In the genomic region with DNA sequence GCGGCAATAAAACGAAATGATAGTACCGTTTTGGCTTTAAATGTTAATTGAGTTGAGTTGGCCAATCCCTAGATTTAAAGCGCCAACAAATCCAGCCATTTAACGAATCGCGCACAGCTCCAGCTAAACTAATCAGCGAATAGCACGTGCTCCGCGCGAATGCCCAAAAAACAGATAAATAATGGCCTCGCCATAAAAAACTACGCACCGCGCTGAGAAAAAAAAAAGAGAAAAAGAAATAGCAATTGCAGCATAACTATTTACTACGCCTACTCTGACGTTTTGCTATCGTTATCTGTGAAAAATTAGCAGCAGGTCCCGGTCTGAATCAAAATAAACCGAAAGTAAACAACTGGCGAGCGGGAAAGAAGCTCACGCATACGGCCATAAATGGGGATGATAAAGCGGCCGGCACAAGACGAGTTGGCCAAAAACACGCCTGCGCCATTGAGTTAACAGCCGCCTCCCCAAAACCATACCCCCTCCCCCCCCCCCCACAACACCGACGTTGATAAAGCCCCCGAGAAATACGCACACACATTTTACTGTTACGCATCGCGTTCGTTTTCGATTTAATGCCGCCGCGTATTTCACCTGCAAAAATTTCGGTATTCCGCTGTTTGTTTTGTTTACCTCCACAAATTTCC, we compare ENCODE assay signal across 3 fruit fly cellular contexts.
TF ChIP-seq lines count a peak whose summit lies in the region.

No protein-coding gene starts in this region.

- no peak for TF ChIP-seq CTCF in whole organism, embryonic (GFP tag; optimal IDR thresholded peaks at IDR 0.05; lab: Kevin White, UChicago)

TF ChIP-seq in whole organism, embryonic, 481 proteins besides CTCF, POLR2A, EP300 and RAD21 (continues in another document):
- peak; percentile 29 for TF ChIP-seq Hey (tag; optimal IDR thresholded peaks at IDR 0.05; lab: Kevin White, UChicago)
- TF ChIP-seq CG17568 (GFP tag; optimal IDR thresholded peaks at IDR 0.05; lab: Kevin White, UChicago): no peak
- TF ChIP-seq CG34376 (GFP tag; optimal IDR thresholded peaks at IDR 0.05; lab: Kevin White, UChicago): peak; percentile 81
- TF ChIP-seq rib (GFP tag; IDR thresholded peaks at IDR 0.05; lab: Robert Waterston, UW): peak; percentile 63; the same call in 1 of the 2 replicates
- TF ChIP-seq otp (GFP tag; IDR thresholded peaks at IDR 0.05; lab: Robert Waterston, UW): no peak
- peak; percentile 79 for TF ChIP-seq CG13624 (GFP tag; optimal IDR thresholded peaks at IDR 0.05; lab: Kevin White, UChicago)
- TF ChIP-seq CG15269 (tag; optimal IDR thresholded peaks at IDR 0.05; lab: Kevin White, UChicago): peak; percentile 17
- no peak for TF ChIP-seq oc (tag; optimal IDR thresholded peaks at IDR 0.05; lab: Kevin White, UChicago)
- no peak for TF ChIP-seq Hr51 (GFP tag; optimal IDR thresholded peaks at IDR 0.05; lab: Kevin White, UChicago)
- TF ChIP-seq ci (GFP tag; IDR thresholded peaks at IDR 0.05; lab: Robert Waterston, UW): 0 out of 3 replicates have a peak, but pooled peaks have one; percentile 16
- TF ChIP-seq GATAe (GFP tag; conservative IDR thresholded peaks at IDR 0.05; lab: Robert Waterston, UW): peak; percentile 58
- 0 out of 2 replicates have a peak, but pooled peaks have one; percentile 25 for TF ChIP-seq CG32532 (GFP tag; IDR thresholded peaks at IDR 0.05; lab: Robert Waterston, UW)
- 0 out of 3 replicates have a peak, but pooled peaks have one; percentile 25 for TF ChIP-seq sr (GFP tag; IDR thresholded peaks at IDR 0.05; lab: Robert Waterston, UW)
- TF ChIP-seq NFAT (GFP tag; IDR thresholded peaks at IDR 0.05; lab: Robert Waterston, UW): 0 out of 2 replicates have a peak, but pooled peaks have one; percentile 33
- peak; percentile 19; the same call in 1 of the 2 replicates for TF ChIP-seq Ptx1 (GFP tag; IDR thresholded peaks at IDR 0.05; lab: Robert Waterston, UW)
- peak; percentile 9 for TF ChIP-seq Deaf1 (tag; optimal IDR thresholded peaks at IDR 0.05; lab: Kevin White, UChicago)
- TF ChIP-seq abd-A (tag; optimal IDR thresholded peaks at IDR 0.05; lab: Kevin White, UChicago): peak; percentile 61
- TF ChIP-seq sug (tag; optimal IDR thresholded peaks at IDR 0.05; lab: Kevin White, UChicago): peak; percentile 72
- no peak for TF ChIP-seq CG1529 (GFP tag; optimal IDR thresholded peaks at IDR 0.05; lab: Kevin White, UChicago)
- TF ChIP-seq dpn (GFP tag; optimal IDR thresholded peaks at IDR 0.05; lab: Kevin White, UChicago): no peak
- no peak for TF ChIP-seq BEAF-32 (GFP tag; optimal IDR thresholded peaks at IDR 0.05; lab: Kevin White, UChicago)
- peak; percentile 23 for TF ChIP-seq B-H2 (GFP tag; optimal IDR thresholded peaks at IDR 0.05; lab: Kevin White, UChicago)
- peak; percentile 79 for TF ChIP-seq CG12769 (tag; optimal IDR thresholded peaks at IDR 0.05; lab: Kevin White, UChicago)
- TF ChIP-seq Adf1 (GFP tag; IDR thresholded peaks at IDR 0.05; lab: Robert Waterston, UW): peak; percentile 48; the same call in 1 of the 2 replicates
- peak; percentile 20 for TF ChIP-seq BtbVII (GFP tag; optimal IDR thresholded peaks at IDR 0.05; lab: Kevin White, UChicago)
- peak; percentile 75 for TF ChIP-seq lab (GFP tag; optimal IDR thresholded peaks at IDR 0.05; lab: Kevin White, UChicago)

TF ChIP-seq in whole organism, prepupa, 60 proteins besides CTCF, POLR2A, EP300 and RAD21:
- TF ChIP-seq Blimp-1 (GFP tag; optimal IDR thresholded peaks at IDR 0.05; lab: Kevin White, UChicago) (peak; percentile 25), fkh (GFP tag; optimal IDR thresholded peaks at IDR 0.05; lab: Kevin White, UChicago) (peak; percentile 92), CG15336 (GFP tag; IDR thresholded peaks at IDR 0.05; lab: Robert Waterston, UW) (no peak), CG8319 (GFP tag; optimal IDR thresholded peaks at IDR 0.05; lab: Kevin White, UChicago) (no peak)
TF ChIP-seq in whole organism, prepupa: peak in this region for 2.

TF ChIP-seq in whole organism, wandering third instar larva, 38 proteins besides CTCF, POLR2A, EP300 and RAD21:
- TF ChIP-seq Hr78 (GFP tag; optimal IDR thresholded peaks at IDR 0.05; lab: Kevin White, UChicago) (no peak), sv (GFP tag; optimal IDR thresholded peaks at IDR 0.05; lab: Kevin White, UChicago) (no peak), Vsx2 (GFP tag; optimal IDR thresholded peaks at IDR 0.05; lab: Kevin White, UChicago; ENCODE audit: partially characterized antibody) (no peak), Hnf4 (GFP tag; optimal IDR thresholded peaks at IDR 0.05; lab: Kevin White, UChicago) (no peak), Rel (GFP tag; optimal IDR thresholded peaks at IDR 0.05; lab: Kevin White, UChicago) (no peak), Rel (tag; optimal IDR thresholded peaks at IDR 0.05; lab: Kevin White, UChicago) (peak; percentile 87)

Comparison
In these comparisons a context has a peak if more than half of its experiments do, and no peak if none do; other contexts are left out.
1. Of the 7 proteins assayed by ChIP-seq in both whole organism, embryonic and whole organism, prepupa: peak only in whole organism, embryonic: none; only in whole organism, prepupa: Blimp-1; in both: none; in neither: 6.